Fruit fly (Drosophila melanogaster) whole organism, embryonic: ENCODE results near the gene CG8117.

Experiments
- Asciz ChIP-seq: fragments of 200-800 bp; sonication (Bioruptor generic); optimal IDR thresholded peaks from 2 replicates; lab custom pipeline; 2017; ENCODE audit warnings: missing biosample characterization, mild to moderate bottlenecking, missing genetic modification characterization, missing genetic modification reagents
- CG10543 ChIP-seq: fragments of 200-800 bp; sonication (Bioruptor generic); optimal IDR thresholded peaks from 3 replicates; lab custom pipeline; 2017; ENCODE audit warnings: missing biosample characterization, mild to moderate bottlenecking, missing genetic modification characterization, moderate library complexity
- CG11695 ChIP-seq: fragments of 200-800 bp; sonication (Bioruptor generic); IDR thresholded peaks from 3 replicates; pipeline ENCODE4 v1.3.6; 2022; ENCODE audit warnings: missing biosample characterization, missing genetic modification characterization
- CG12391 ChIP-seq: fragments of 200-800 bp; sonication (Bioruptor generic); optimal IDR thresholded peaks from 3 replicates; lab custom pipeline; 2018; ENCODE audit warnings: missing biosample characterization, mild to moderate bottlenecking, missing genetic modification characterization, moderate library complexity
- CG12769 ChIP-seq: fragments of 200-800 bp; sonication (Bioruptor generic); optimal IDR thresholded peaks from 2 replicates; lab custom pipeline; 2019; ENCODE audit warnings: missing biosample characterization, mild to moderate bottlenecking, missing genetic modification characterization, moderate library complexity
- CG15479 ChIP-seq: fragments of 200-800 bp; sonication (Bioruptor generic); optimal IDR thresholded peaks from 3 replicates; lab custom pipeline; 2019; ENCODE audit warnings: missing biosample characterization, mild to moderate bottlenecking, missing genetic modification characterization, moderate library complexity
- CG16813 ChIP-seq: fragments of 200-800 bp; sonication (Bioruptor generic); IDR thresholded peaks from 3 replicates; pipeline ENCODE4 v1.3.6; 2022; ENCODE audit warnings: missing biosample characterization, missing genetic modification characterization; ENCODE audit not compliant: partially characterized antibody
- CG16815 ChIP-seq: fragments of 200-800 bp; sonication (Bioruptor generic); optimal IDR thresholded peaks from 3 replicates; lab custom pipeline; 2017; ENCODE audit warnings: missing biosample characterization, mild to moderate bottlenecking, missing genetic modification characterization
- CG17802 ChIP-seq: fragments of 200-800 bp; sonication (Bioruptor generic); optimal IDR thresholded peaks from 2 replicates; lab custom pipeline; 2018; ENCODE audit warnings: missing biosample characterization, mild to moderate bottlenecking, missing genetic modification characterization, moderate library complexity
- CG18476 ChIP-seq: fragments of 200-800 bp; sonication (Bioruptor generic); optimal IDR thresholded peaks from 2 replicates; lab custom pipeline; 2016; ENCODE audit warnings: missing biosample characterization, mild to moderate bottlenecking, missing genetic modification characterization
- CG31365 ChIP-seq: fragments of 200-800 bp; sonication (Bioruptor generic); optimal IDR thresholded peaks from 2 replicates; lab custom pipeline; 2018; ENCODE audit warnings: missing biosample characterization, mild to moderate bottlenecking, missing genetic modification characterization
- CG3163 ChIP-seq: fragments of 200-800 bp; sonication (Bioruptor generic); optimal IDR thresholded peaks from 3 replicates; lab custom pipeline; 2016; ENCODE audit warnings: missing biosample characterization, missing genetic modification characterization
- CG32767 ChIP-seq: fragments of 200-800 bp; sonication (Bioruptor generic); IDR thresholded peaks from 2 replicates; pipeline ENCODE4 v1.3.6; 2022; ENCODE audit warnings: missing biosample characterization, missing genetic modification characterization
- CG34224 ChIP-seq: fragments of 200-800 bp; sonication (Bioruptor generic); IDR thresholded peaks from 3 replicates; pipeline ENCODE4 v1.3.6; 2022; ENCODE audit warnings: missing biosample characterization, missing genetic modification characterization; ENCODE audit not compliant: partially characterized antibody
- CG34422 ChIP-seq: fragments of 200-800 bp; sonication (Bioruptor generic); IDR thresholded peaks from 3 replicates; pipeline ENCODE4 v1.3.6; 2022; ENCODE audit warnings: missing biosample characterization, missing genetic modification characterization
- CG6791 ChIP-seq: fragments of 200-800 bp; sonication (Bioruptor generic); IDR thresholded peaks from 3 replicates; pipeline ENCODE4 v1.3.6; 2022; ENCODE audit warnings: missing biosample characterization, missing genetic modification characterization; ENCODE audit not compliant: partially characterized antibody
- CG7271 ChIP-seq: fragments of 200-800 bp; sonication (Bioruptor generic); optimal IDR thresholded peaks from 2 replicates; lab custom pipeline; 2018; ENCODE audit warnings: missing biosample characterization, mild to moderate bottlenecking, missing genetic modification characterization, moderate library complexity
- D ChIP-seq, 2 experiments: fragments of 200-800 bp in 1 of 2; fragments of >200 bp in 1 of 2; sonication (Bioruptor generic) in 1 of 2; optimal IDR thresholded peaks; 2 replicates in 1 of 2; 3 replicates in 1 of 2; lab custom pipeline; 2017; ENCODE audit warnings: mild to moderate bottlenecking in 1 of 2, missing biosample characterization in 1 of 2, missing genetic modification characterization in 1 of 2, missing genetic modification reagents in 1 of 2
- D19B ChIP-seq: fragments of 200-800 bp; sonication (Bioruptor generic); optimal IDR thresholded peaks from 2 replicates; lab custom pipeline; 2017; ENCODE audit warnings: missing biosample characterization, mild to moderate bottlenecking, missing genetic modification characterization
- Dp ChIP-seq: fragments of 200-800 bp; sonication (Bioruptor generic); optimal IDR thresholded peaks from 2 replicates; lab custom pipeline; 2018; ENCODE audit warnings: missing biosample characterization, mild to moderate bottlenecking, missing genetic modification characterization, moderate library complexity
- E2f2 ChIP-seq: fragments of 200-800 bp; sonication (Bioruptor generic); IDR thresholded peaks from 2 replicates; pipeline ENCODE4 v1.3.6; 2022; ENCODE audit warnings: missing biosample characterization, missing genetic modification characterization
- Eip74EF ChIP-seq, 2 experiments: fragments of 200-800 bp in 1 of 2; fragments of >200 bp in 1 of 2; sonication (Bioruptor generic) in 1 of 2; optimal IDR thresholded peaks; 2 replicates each; lab custom pipeline; 2017 to 2019; ENCODE audit warnings: missing biosample characterization in 2 of 2, missing genetic modification characterization in 2 of 2, mild to moderate bottlenecking in 1 of 2, moderate library complexity in 1 of 2
- Elba2 ChIP-seq: fragments of 200-800 bp; sonication (Bioruptor generic); optimal IDR thresholded peaks from 3 replicates; lab custom pipeline; 2016; ENCODE audit warnings: missing biosample characterization, missing genetic modification characterization
- HLH4C ChIP-seq: fragments of 200-800 bp; sonication (Bioruptor generic); IDR thresholded peaks from 3 replicates; pipeline ENCODE4 v1.3.6; 2022; ENCODE audit warnings: missing biosample characterization, missing genetic modification characterization; ENCODE audit not compliant: partially characterized antibody
- Myb ChIP-seq: fragments of 200-800 bp; sonication (Bioruptor generic); optimal IDR thresholded peaks from 2 replicates; lab custom pipeline; 2016; ENCODE audit warnings: missing biosample characterization, missing genetic modification characterization
- NK7.1 ChIP-seq: fragments of 200-800 bp; sonication (Bioruptor generic); optimal IDR thresholded peaks from 3 replicates; lab custom pipeline; 2016; ENCODE audit warnings: missing biosample characterization, missing genetic modification characterization
- Sox102F ChIP-seq: fragments of 200-800 bp; sonication (Bioruptor generic); optimal IDR thresholded peaks from 2 replicates; lab custom pipeline; 2018; ENCODE audit warnings: missing biosample characterization, mild to moderate bottlenecking, missing genetic modification characterization, moderate library complexity
- Xbp1 ChIP-seq: fragments of 200-800 bp; sonication (Bioruptor generic); optimal IDR thresholded peaks from 3 replicates; lab custom pipeline; 2016; ENCODE audit warnings: missing biosample characterization, mild to moderate bottlenecking, missing genetic modification characterization
- ab ChIP-seq: fragments of 200-800 bp; sonication (Bioruptor generic); optimal IDR thresholded peaks from 2 replicates; lab custom pipeline; 2016; ENCODE audit warnings: missing biosample characterization, missing genetic modification characterization
- amos ChIP-seq: fragments of 200-800 bp; sonication (Bioruptor generic); IDR thresholded peaks from 2 replicates; pipeline ENCODE4 v1.3.6; 2022; ENCODE audit warnings: missing biosample characterization, missing genetic modification characterization; ENCODE audit not compliant: partially characterized antibody
- br ChIP-seq: fragments of >200 bp; optimal IDR thresholded peaks from 2 replicates; lab custom pipeline; 2017
- cad ChIP-seq: fragments of >200 bp; optimal IDR thresholded peaks from 2 replicates; lab custom pipeline; 2017; ENCODE audit warnings: missing biosample characterization, missing genetic modification characterization
- crc ChIP-seq: fragments of 200-800 bp; sonication (Bioruptor generic); optimal IDR thresholded peaks from 2 replicates; lab custom pipeline; 2016; ENCODE audit warnings: missing biosample characterization, missing genetic modification characterization
- h ChIP-seq: fragments of >200 bp; optimal IDR thresholded peaks from 2 replicates; lab custom pipeline; 2017
- hth ChIP-seq: fragments of >200 bp; optimal IDR thresholded peaks from 2 replicates; lab custom pipeline; 2017; ENCODE audit warnings: inconsistent platforms
- lbe ChIP-seq: fragments of 200-800 bp; sonication (Bioruptor generic); optimal IDR thresholded peaks from 2 replicates; lab custom pipeline; 2016; ENCODE audit warnings: missing biosample characterization, mild to moderate bottlenecking, missing genetic modification characterization
- mld ChIP-seq: fragments of 200-800 bp; sonication (Bioruptor generic); IDR thresholded peaks from 3 replicates; pipeline ENCODE4 v1.3.6; 2022; ENCODE audit warnings: missing biosample characterization, missing genetic modification characterization; ENCODE audit not compliant: partially characterized antibody
- nerfin-2 ChIP-seq: fragments of 200-800 bp; sonication (Bioruptor generic); IDR thresholded peaks from 2 replicates; pipeline ENCODE4 v1.3.6; 2022; ENCODE audit warnings: missing biosample characterization, missing genetic modification characterization; ENCODE audit not compliant: partially characterized antibody
- phol ChIP-seq: fragments of 200-800 bp; sonication (Bioruptor generic); optimal IDR thresholded peaks from 3 replicates; lab custom pipeline; 2018; ENCODE audit warnings: missing biosample characterization, mild to moderate bottlenecking, missing genetic modification characterization, moderate library complexity
- rib ChIP-seq: fragments of 200-800 bp; sonication (Bioruptor generic); IDR thresholded peaks from 2 replicates; pipeline ENCODE4 v1.3.6; 2022; ENCODE audit warnings: missing biosample characterization, missing genetic modification characterization
- row ChIP-seq: fragments of 200-800 bp; sonication (Bioruptor generic); IDR thresholded peaks from 3 replicates; pipeline ENCODE4 v1.3.6; 2022; ENCODE audit warnings: missing biosample characterization, missing genetic modification characterization
- sens-2 ChIP-seq: fragments of 200-800 bp; sonication (Bioruptor generic); IDR thresholded peaks from 2 replicates; pipeline ENCODE4 v1.3.6; 2022; ENCODE audit warnings: missing biosample characterization, missing genetic modification characterization
- slp2 ChIP-seq: fragments of 200-800 bp; sonication (Bioruptor generic); optimal IDR thresholded peaks from 2 replicates; lab custom pipeline; 2016; ENCODE audit warnings: missing biosample characterization, missing genetic modification characterization
- tgo ChIP-seq: fragments of 200-800 bp; sonication (Bioruptor generic); IDR thresholded peaks from 3 replicates; pipeline ENCODE4 v1.3.6; 2022; ENCODE audit warnings: missing biosample characterization, missing genetic modification characterization
- tin ChIP-seq: fragments of 200-800 bp; sonication (Bioruptor generic); optimal IDR thresholded peaks from 3 replicates; lab custom pipeline; 2016; ENCODE audit warnings: missing biosample characterization, missing genetic modification characterization
- tll ChIP-seq, 2 experiments: fragments of 200-800 bp in 1 of 2; fragments of >200 bp in 1 of 2; sonication (Bioruptor generic) in 1 of 2; optimal IDR thresholded peaks; 2 replicates each; lab custom pipeline; 2017 to 2019; ENCODE audit warnings: missing biosample characterization in 2 of 2, missing genetic modification characterization in 2 of 2, mild to moderate bottlenecking in 1 of 2, moderate library complexity in 1 of 2
- toy ChIP-seq: fragments of 200-800 bp; sonication (Bioruptor generic); IDR thresholded peaks from 2 replicates; pipeline ENCODE4 v1.3.6; 2022; ENCODE audit warnings: missing biosample characterization, missing genetic modification characterization
- twi ChIP-seq: fragments of 200-800 bp; optimal IDR thresholded peaks from 2 replicates; lab custom pipeline; 2019; ENCODE audit warnings: missing biosample characterization, mild to moderate bottlenecking, missing genetic modification characterization, moderate library complexity
- tx ChIP-seq: fragments of 200-800 bp; sonication (Bioruptor generic); optimal IDR thresholded peaks from 2 replicates; lab custom pipeline; 2016; ENCODE audit warnings: missing biosample characterization, missing genetic modification characterization
- zen ChIP-seq: fragments of 200-800 bp; sonication (Bioruptor generic); optimal IDR thresholded peaks from 3 replicates; lab custom pipeline; 2018; ENCODE audit warnings: missing biosample characterization, mild to moderate bottlenecking, missing genetic modification characterization, moderate library complexity

Gene CG8117

DNA sequence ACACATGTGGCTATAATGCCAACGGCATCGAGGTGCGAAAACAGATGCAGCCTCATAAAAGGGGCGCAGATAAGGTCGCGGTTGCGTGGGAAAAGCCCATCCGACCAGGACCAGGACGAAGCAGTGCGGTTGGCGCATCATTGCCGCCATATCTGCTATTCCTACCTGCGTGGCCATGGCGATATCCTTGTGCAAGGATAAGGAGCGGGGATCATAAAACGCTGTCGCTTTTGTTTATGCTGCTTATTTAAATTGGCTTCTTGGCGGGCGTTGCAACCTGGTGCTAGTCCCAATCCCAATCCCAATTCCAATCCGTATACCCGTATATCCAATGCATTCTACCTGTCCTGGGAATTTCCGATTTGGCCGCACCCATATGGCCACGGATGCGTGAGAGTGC lies 2.8 kb downstream of the CG8117 start:
- TF ChIP-seq Sox102F (GFP tag; lab: Kevin White, UChicago) (no peak), Asciz (GFP tag; lab: Kevin White, UChicago) (no peak), tx (no peak), twi (peak; percentile 52), rib (no peak), Xbp1 (no peak), row (GFP tag; lab: Robert Waterston, UW) (no peak), tin (GFP tag; lab: Kevin White, UChicago) (no peak), amos (GFP tag; lab: Robert Waterston, UW) (no peak), CG3163 (GFP tag; lab: Kevin White, UChicago) (no peak), CG15479 (GFP tag; lab: Kevin White, UChicago) (peak; percentile 86), zen (tag; lab: Kevin White, UChicago) (peak; percentile 18), CG7271 (tag; lab: Kevin White, UChicago) (peak; percentile 41), tll (GFP tag; optimal IDR thresholded peaks at IDR 0.05; lab: Kevin White, UChicago) (peak in 1 of 2 experiments; percentile 99), cad (GFP tag; lab: Kevin White, UChicago) (peak; percentile 92)

DNA sequence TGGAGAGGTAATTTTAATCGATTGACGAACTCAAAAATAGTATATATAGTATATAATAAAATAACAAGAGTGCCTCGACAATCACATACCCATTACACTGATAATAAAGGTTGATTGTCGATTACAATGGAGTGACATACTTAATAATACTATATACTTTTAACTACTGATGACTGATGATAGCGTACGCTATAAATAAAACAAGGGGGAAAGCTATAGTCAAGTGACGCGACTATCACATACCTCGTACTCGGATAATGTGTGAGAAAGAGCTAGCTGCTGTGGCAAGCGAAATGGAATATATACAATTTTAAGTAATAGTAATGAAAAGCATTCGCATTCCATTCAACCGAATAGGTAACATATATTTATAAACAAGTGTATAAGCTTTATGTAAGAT lies 4.2 kb downstream of the CG8117 start:
- TF ChIP-seq CG34224 (GFP tag; lab: Robert Waterston, UW) (no peak), D19B (GFP tag; lab: Kevin White, UChicago) (no peak), mld (GFP tag; lab: Robert Waterston, UW) (0 out of 3 replicates have a peak, but pooled peaks have one; percentile 11), CG31365 (no peak), sens-2 (GFP tag; lab: Robert Waterston, UW) (no peak), br (lab: Kevin White, UChicago) (no peak), cad (GFP tag; lab: Kevin White, UChicago) (no peak), CG34422 (GFP tag; lab: Robert Waterston, UW) (no peak), CG17802 (tag; lab: Kevin White, UChicago) (no peak), CG10543 (no peak), h (lab: Kevin White, UChicago) (no peak), HLH4C (GFP tag; lab: Robert Waterston, UW) (peak; percentile 79), NK7.1 (GFP tag; lab: Kevin White, UChicago) (no peak), CG6791 (GFP tag; lab: Robert Waterston, UW) (peak; percentile 71; the same call in 2 of the 3 replicates), Elba2 (GFP tag; lab: Kevin White, UChicago) (no peak), D (optimal IDR thresholded peaks at IDR 0.05; lab: Kevin White, UChicago) (no peak), D (GFP tag; optimal IDR thresholded peaks at IDR 0.05; lab: Kevin White, UChicago) (no peak), Eip74EF (GFP tag; optimal IDR thresholded peaks at IDR 0.05; lab: Kevin White, UChicago) (no peak), CG32767 (GFP tag; lab: Robert Waterston, UW) (no peak), tgo (GFP tag; lab: Robert Waterston, UW) (no peak), CG12391 (tag; lab: Kevin White, UChicago) (no peak), ab (GFP tag; lab: Kevin White, UChicago) (no peak), E2f2 (GFP tag; lab: Robert Waterston, UW) (no peak), crc (GFP tag; lab: Kevin White, UChicago) (no peak), slp2 (GFP tag; lab: Kevin White, UChicago) (no peak), CG11695 (no peak), toy (GFP tag; lab: Robert Waterston, UW) (no peak), CG12769 (tag; lab: Kevin White, UChicago) (no peak), Myb (GFP tag; lab: Kevin White, UChicago) (no peak), phol (tag; lab: Kevin White, UChicago) (no peak), CG16815 (GFP tag; lab: Kevin White, UChicago) (no peak), hth (no peak), CG18476 (GFP tag; lab: Kevin White, UChicago) (no peak), CG16813 (GFP tag; lab: Robert Waterston, UW) (peak; percentile 65), lbe (GFP tag; lab: Kevin White, UChicago) (no peak), nerfin-2 (GFP tag; lab: Robert Waterston, UW) (peak; percentile 65), Dp (GFP tag; lab: Kevin White, UChicago) (no peak)
